Worm (Caenorhabditis elegans): Measurements from ENCODE around the gene C25F9.13.

C25F9.13 gene

ce11 chrV:19371777-19372176 lies 27.0 kb downstream of the C25F9.13 start:
- TF ChIP-seq nhr-76 (tag; optimal IDR thresholded peaks at IDR 0.05), result no peak
- peak; percentile 59 for TF ChIP-seq drap-1 (GFP tag; optimal IDR thresholded peaks at IDR 0.05)
- TF ChIP-seq sptf-1 (tag; optimal IDR thresholded peaks at IDR 0.05), result peak; percentile 13

DNA sequence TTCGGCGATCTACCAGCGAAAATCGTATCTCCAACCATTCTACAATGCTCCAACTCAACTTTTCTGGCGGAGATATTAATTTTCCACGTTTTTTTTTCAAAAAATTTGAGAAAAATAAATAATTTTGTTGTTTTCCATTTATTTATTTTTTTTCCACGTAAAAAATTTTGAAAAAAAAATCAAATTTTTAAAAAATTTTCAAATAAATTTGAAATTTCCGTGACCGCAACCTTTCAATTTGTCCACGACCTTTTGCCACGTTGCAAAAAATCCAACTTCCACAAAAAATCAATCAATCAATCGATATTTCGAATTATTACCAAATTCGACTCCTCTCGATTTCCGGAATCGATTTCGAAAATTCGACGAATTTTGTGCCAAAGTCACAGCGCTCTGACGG lies 27.5 kb downstream of the C25F9.13 start, which contains the start of gene Y43F8A.2:
Gene Y43F8A.2 (plus strand): TSS at position 301 of the 400 bp plus-strand sequence.
- no peak for TF ChIP-seq elt-1 (tag; optimal IDR thresholded peaks at IDR 0.05; ENCODE audit: borderline replicate concordance, insufficient read depth)
- no peak for TF ChIP-seq ces-1 (GFP tag; optimal IDR thresholded peaks at IDR 0.05)
- TF ChIP-seq flh-1 (GFP tag; optimal IDR thresholded peaks at IDR 0.05), result no peak
- TF ChIP-seq sem-2 (GFP tag; optimal IDR thresholded peaks at IDR 0.05), result no peak
- no peak for TF ChIP-seq lin-32 (GFP tag; optimal IDR thresholded peaks at IDR 0.05)
- TF ChIP-seq mep-1 (tag; optimal IDR thresholded peaks at IDR 0.05), result no peak
- TF ChIP-seq nhr-28 (tag; optimal IDR thresholded peaks at IDR 0.05), result no peak

DNA sequence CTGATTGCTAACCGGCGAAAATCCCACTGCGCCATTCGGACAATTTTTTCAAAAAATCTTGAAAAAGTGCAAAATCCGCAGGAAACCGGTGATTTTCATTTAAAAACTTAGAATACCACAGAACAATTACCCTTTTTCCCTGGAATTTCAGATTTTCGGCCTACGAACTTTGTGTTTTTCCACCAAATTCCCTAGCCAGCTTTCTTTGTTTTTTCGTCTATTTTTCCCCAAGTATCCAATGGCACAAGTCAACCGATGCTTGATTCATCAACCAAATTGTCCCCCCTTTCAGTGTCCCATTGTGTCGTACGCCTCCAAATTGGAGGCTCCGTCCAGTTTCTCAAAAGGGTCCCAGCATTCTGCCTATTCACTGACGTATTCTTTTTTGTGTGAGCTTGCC lies 28.6 kb downstream of the C25F9.13 start, which contains the start of gene Y43F8A.1:
Gene Y43F8A.1 (plus strand): TSS at position 301 of the 400 bp plus-strand sequence.
- TF ChIP-seq bed-3 (GFP tag; optimal IDR thresholded peaks at IDR 0.05) (no peak), pha-4 (tag; optimal IDR thresholded peaks at IDR 0.05) (no peak), mab-5 (tag; optimal IDR thresholded peaks at IDR 0.05) (no peak), hlh-1 (tag; optimal IDR thresholded peaks at IDR 0.05) (no peak), nhr-12 (tag; optimal IDR thresholded peaks at IDR 0.05) (no peak), lin-13 (tag; optimal IDR thresholded peaks at IDR 0.05) (no peak), unc-62 (GFP tag; optimal IDR thresholded peaks at IDR 0.05) (no peak), nhr-237 (tag; optimal IDR thresholded peaks at IDR 0.05) (no peak), nhr-2 (tag; optimal IDR thresholded peaks at IDR 0.05) (no peak), lin-32 (GFP tag; optimal IDR thresholded peaks at IDR 0.05) (no peak), ceh-43 (GFP tag; optimal IDR thresholded peaks at IDR 0.05) (no peak), ceh-39 (tag; optimal IDR thresholded peaks at IDR 0.05) (no peak), snpc-4 (tag; optimal IDR thresholded peaks at IDR 0.05) (no peak), unc-120 (tag; optimal IDR thresholded peaks at IDR 0.05; ENCODE audit: poor library complexity, severe bottlenecking) (no peak)

DNA sequence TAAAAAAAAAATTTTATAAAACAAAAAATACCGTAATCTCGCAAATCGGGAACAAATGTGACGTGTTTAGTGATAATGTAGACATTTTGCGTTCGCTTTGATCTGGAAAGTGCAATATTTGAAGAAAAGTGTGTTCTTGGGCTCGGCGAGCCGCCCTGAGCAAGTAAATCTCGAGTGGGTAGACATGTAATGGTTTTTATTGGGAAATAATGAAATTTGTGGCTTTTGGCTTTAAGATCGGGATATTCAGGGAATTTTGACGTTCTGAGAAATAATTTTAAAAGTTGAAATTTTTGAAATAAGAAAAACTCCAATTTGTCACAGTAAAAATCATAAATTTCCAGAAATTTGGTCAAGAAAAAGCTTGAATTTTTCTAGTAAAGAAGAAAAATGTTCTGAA lies 36.2 kb downstream of the C25F9.13 start, which contains the start of gene C14B4.2:
Gene C14B4.2 (minus strand): TSS at position 101 of the 400 bp plus-strand sequence.
- no peak for TF ChIP-seq nhr-2 (tag; optimal IDR thresholded peaks at IDR 0.05)
- no peak for TF ChIP-seq nhr-76 (tag; optimal IDR thresholded peaks at IDR 0.05)
- TF ChIP-seq elt-1 (tag; optimal IDR thresholded peaks at IDR 0.05; ENCODE audit: borderline replicate concordance, insufficient read depth), result no peak
- no peak for TF ChIP-seq lin-13 (tag; optimal IDR thresholded peaks at IDR 0.05)
- no peak for TF ChIP-seq cnd-1 (tag; optimal IDR thresholded peaks at IDR 0.05)
- no peak for TF ChIP-seq nhr-237 (tag; optimal IDR thresholded peaks at IDR 0.05)
- TF ChIP-seq mls-2 (tag; optimal IDR thresholded peaks at IDR 0.05), result no peak
- no peak for TF ChIP-seq unc-120 (tag; optimal IDR thresholded peaks at IDR 0.05; ENCODE audit: poor library complexity, severe bottlenecking)
- TF ChIP-seq lin-32 (GFP tag; optimal IDR thresholded peaks at IDR 0.05), result no peak
- TF ChIP-seq drap-1 (GFP tag; optimal IDR thresholded peaks at IDR 0.05), result no peak

- TF ChIP-seq M03D4.4 (tag; optimal IDR thresholded peaks at IDR 0.05) (no peak), ces-1 (GFP tag; optimal IDR thresholded peaks at IDR 0.05) (peak; percentile 76), hlh-1 (tag; optimal IDR thresholded peaks at IDR 0.05) (peak; percentile 44)
Observed at ce11 chrV:19358039-19358438, 40.7 kb downstream of the C25F9.13 start.

DNA sequence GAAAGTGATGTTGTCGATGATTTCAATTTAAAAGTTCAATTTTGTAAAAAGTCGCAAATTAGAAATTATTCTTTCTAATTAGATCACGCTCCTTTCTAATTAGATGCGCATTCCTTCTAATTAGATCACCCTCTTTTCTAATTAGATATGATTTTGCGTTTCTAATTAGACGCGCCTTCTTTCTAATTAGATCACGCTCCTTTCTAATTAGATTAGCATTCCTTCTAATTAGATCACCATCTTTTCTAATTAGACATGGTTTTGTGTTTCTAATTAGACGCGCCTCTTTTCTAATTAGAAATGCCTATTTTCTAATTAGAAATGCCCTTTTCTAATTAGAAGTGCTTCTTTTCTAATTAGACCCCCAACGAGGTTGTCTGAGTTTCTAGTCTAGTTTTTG lies 42.1 kb downstream of the C25F9.13 start:
- TF ChIP-seq ceh-43 (GFP tag; optimal IDR thresholded peaks at IDR 0.05) (peak; percentile 66), hlh-1 (tag; optimal IDR thresholded peaks at IDR 0.05) (no peak)

DNA sequence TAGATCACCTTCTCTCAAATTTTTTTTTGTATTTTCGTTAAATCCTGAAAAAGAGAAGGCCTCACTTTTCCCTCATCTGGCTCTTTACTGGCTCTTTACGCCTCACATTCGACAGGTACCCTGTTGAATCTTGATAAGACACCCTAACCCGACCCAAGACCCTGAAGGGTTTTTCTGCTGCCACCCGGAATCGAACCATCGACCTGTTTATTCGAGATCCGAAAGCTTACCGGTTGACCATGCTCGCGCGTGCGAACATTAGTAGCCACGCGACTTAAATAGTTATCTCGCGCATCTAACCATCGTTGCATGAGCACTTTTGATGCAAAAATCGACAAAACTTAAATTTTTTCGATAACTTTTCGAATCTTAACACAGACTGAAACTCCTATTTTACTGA lies 43.6 kb downstream of the C25F9.13 start:
- no peak for TF ChIP-seq zip-8 (tag; optimal IDR thresholded peaks at IDR 0.05)
- no peak for TF ChIP-seq blmp-1 (tag; optimal IDR thresholded peaks at IDR 0.05)
- TF ChIP-seq tbx-8 (GFP tag; optimal IDR thresholded peaks at IDR 0.05), result no peak
- TF ChIP-seq bed-3 (GFP tag; optimal IDR thresholded peaks at IDR 0.05), result no peak
- no peak for TF ChIP-seq nhr-12 (tag; optimal IDR thresholded peaks at IDR 0.05)
- no peak for TF ChIP-seq sptf-1 (tag; optimal IDR thresholded peaks at IDR 0.05)
- TF ChIP-seq sem-2 (GFP tag; optimal IDR thresholded peaks at IDR 0.05), result no peak
- TF ChIP-seq ceh-39 (tag; optimal IDR thresholded peaks at IDR 0.05), result no peak
- TF ChIP-seq unc-62 (GFP tag; optimal IDR thresholded peaks at IDR 0.05), result no peak
- no peak for TF ChIP-seq cnd-1 (tag; optimal IDR thresholded peaks at IDR 0.05)
- TF ChIP-seq unc-120 (tag; optimal IDR thresholded peaks at IDR 0.05; ENCODE audit: poor library complexity, severe bottlenecking), result no peak
- TF ChIP-seq nhr-2 (tag; optimal IDR thresholded peaks at IDR 0.05), result no peak

Data from whole organism, mixed stage, embryonic.